Worm (Caenorhabditis elegans): ENCODE results near the gene fipr-27.

ce11 chrIV:16629090-16629489 is 1.6 kb upstream of the fipr-27 start, which contains the start of gene Y51H4A.936:
- TF ChIP-seq him-1 (tag; optimal IDR thresholded peaks at IDR 0.05) (no peak), dao-5 (tag; optimal IDR thresholded peaks at IDR 0.05) (no peak), W03F9.2 (tag; optimal IDR thresholded peaks at IDR 0.05) (no peak)

Data from whole organism, L4/young adult.